Fruit fly (Drosophila melanogaster) S2 (cell line): ENCODE results near the gene CG9132.

ENCODE experiments used
- CG8478 ChIP-seq: fragments of >200 bp; optimal IDR thresholded peaks from 2 replicates; lab custom pipeline; 2018
- CTCF ChIP-seq, 2 experiments: fragments of >200 bp; optimal IDR thresholded peaks; 2 replicates each; lab custom pipeline; 2018

DNA sequence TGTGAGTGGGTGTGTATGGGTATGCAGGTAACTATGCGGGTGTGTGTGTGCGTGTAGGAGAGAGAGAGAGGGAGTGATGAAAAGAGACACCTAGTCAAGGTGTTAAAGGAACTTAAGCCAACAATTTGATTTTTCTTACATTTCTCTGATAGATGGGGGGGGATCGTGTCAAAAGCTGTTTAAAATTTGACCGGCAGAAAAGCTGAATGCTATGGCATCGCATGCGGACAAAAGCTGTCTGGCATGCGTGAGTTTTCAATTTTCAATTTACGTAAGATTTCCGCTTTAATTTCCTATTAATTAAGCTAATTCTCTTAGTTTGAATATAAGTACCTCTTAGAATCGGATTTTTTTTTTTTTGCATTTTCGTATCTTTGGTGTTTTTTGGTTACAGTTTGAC is 39.4 kb upstream of the CG9132 start:
- TF ChIP-seq CTCF (optimal IDR thresholded peaks at IDR 0.05; lab: Kevin White, UChicago): peak in 1 of 2 experiments; percentile 9
- no peak for TF ChIP-seq CG8478
